Worm (Caenorhabditis elegans) whole organism, late embryonic: Measurements from ENCODE around the gene shk-1.
"Not testable (repeated sequence)": the region's sequence is repeated elsewhere in the genome, so short reads cannot be mapped to it uniquely, and the experiment has no call there.

Source experiments
- C08G9.2 ChIP-seq: sonication (generic microtip); optimal IDR thresholded peaks from 2 replicates; lab custom pipeline; 2016; ENCODE audit warnings: mild to moderate bottlenecking, missing genetic modification characterization, moderate library complexity, missing compliant biosample characterization
- F13H6.1 ChIP-seq: sonication (generic microtip); optimal IDR thresholded peaks from 2 replicates; lab custom pipeline; 2016; ENCODE audit warnings: missing genetic modification characterization, missing compliant biosample characterization
- ahr-1 ChIP-seq: sonication (generic microtip); optimal IDR thresholded peaks from 2 replicates; lab custom pipeline; 2016; ENCODE audit warnings: missing genetic modification characterization, missing compliant biosample characterization
- ceh-14 ChIP-seq: sonication (generic microtip); optimal IDR thresholded peaks from 2 replicates; lab custom pipeline; 2016; ENCODE audit warnings: missing genotype, missing genetic modification characterization, missing compliant biosample characterization
- ceh-19 ChIP-seq: fragments of 200-800 bp; sonication (Bioruptor generic); optimal IDR thresholded peaks from 2 replicates; lab custom pipeline; 2018; ENCODE audit warnings: mild to moderate bottlenecking, missing genetic modification characterization, missing compliant biosample characterization
- ceh-2 ChIP-seq: sonication (generic microtip); optimal IDR thresholded peaks from 2 replicates; lab custom pipeline; 2016; ENCODE audit warnings: missing genotype, missing genetic modification characterization, missing compliant biosample characterization
- ceh-30 ChIP-seq: fragments of 150-350 bp; optimal IDR thresholded peaks from 2 replicates; lab custom pipeline; 2014; ENCODE audit warnings: missing biosample characterization, missing genetic modification characterization
- ceh-31 ChIP-seq: sonication (generic microtip); optimal IDR thresholded peaks from 2 replicates; lab custom pipeline; 2016; ENCODE audit warnings: missing genetic modification characterization, missing compliant biosample characterization
- ceh-45 ChIP-seq: fragments of 200-800 bp; sonication (Bioruptor generic); IDR thresholded peaks from 2 replicates; pipeline ENCODE4 v1.3.6; 2022; ENCODE audit warnings: missing genetic modification reagents, missing genetic modification characterization, missing compliant biosample characterization
- ceh-9 ChIP-seq: sonication (generic microtip); optimal IDR thresholded peaks from 2 replicates; lab custom pipeline; 2016; ENCODE audit warnings: mild to moderate bottlenecking, missing genetic modification characterization, inconsistent platforms, missing compliant biosample characterization
- dve-1 ChIP-seq: sonication (generic microtip); optimal IDR thresholded peaks from 2 replicates; lab custom pipeline; 2017; ENCODE audit warnings: antibody characterized with exemption, mild to moderate bottlenecking, missing genetic modification characterization, missing compliant biosample characterization
- elt-2 ChIP-seq: sonication (generic microtip); optimal IDR thresholded peaks from 2 replicates; lab custom pipeline; 2016; ENCODE audit warnings: missing genetic modification reagents, missing genetic modification characterization, missing compliant biosample characterization
- elt-4 ChIP-seq: sonication (generic microtip); optimal IDR thresholded peaks from 2 replicates; lab custom pipeline; 2016; ENCODE audit warnings: missing genetic modification characterization, missing compliant biosample characterization
- ets-4 ChIP-seq: sonication (generic microtip); optimal IDR thresholded peaks from 2 replicates; lab custom pipeline; 2016; ENCODE audit warnings: missing genetic modification characterization, missing compliant biosample characterization
- eyg-1 ChIP-seq: sonication (generic microtip); optimal IDR thresholded peaks from 2 replicates; lab custom pipeline; 2016; ENCODE audit warnings: missing genotype, missing genetic modification characterization, missing compliant biosample characterization
- fkh-10 ChIP-seq: fragments of 150-350 bp; optimal IDR thresholded peaks from 2 replicates; lab custom pipeline; 2014; ENCODE audit warnings: missing biosample characterization, missing genetic modification reagents, missing genetic modification characterization
- gmeb-2 ChIP-seq: sonication (generic microtip); optimal IDR thresholded peaks from 2 replicates; lab custom pipeline; 2016; ENCODE audit warnings: missing genetic modification characterization, inconsistent platforms, missing compliant biosample characterization
- hlh-8 ChIP-seq: sonication (generic microtip); optimal IDR thresholded peaks from 2 replicates; lab custom pipeline; 2016; ENCODE audit warnings: missing genotype, missing genetic modification characterization, missing compliant biosample characterization
- lin-11 ChIP-seq: fragments of 200-800 bp; sonication (Bioruptor generic); optimal IDR thresholded peaks from 2 replicates; lab custom pipeline; 2018; ENCODE audit warnings: mild to moderate bottlenecking, missing genetic modification characterization, missing compliant biosample characterization
- mec-3 ChIP-seq: sonication (generic microtip); optimal IDR thresholded peaks from 2 replicates; lab custom pipeline; 2016; ENCODE audit warnings: borderline replicate concordance, missing genetic modification characterization, missing compliant biosample characterization
- nhr-232 ChIP-seq: sonication (generic microtip); optimal IDR thresholded peaks from 2 replicates; lab custom pipeline; 2016; ENCODE audit warnings: missing genetic modification characterization, missing compliant biosample characterization
- pha-2 ChIP-seq: sonication (generic microtip); optimal IDR thresholded peaks from 2 replicates; lab custom pipeline; 2017; ENCODE audit warnings: mild to moderate bottlenecking, missing genetic modification characterization, missing compliant biosample characterization
- pqm-1 ChIP-seq: sonication (generic microtip); optimal IDR thresholded peaks from 2 replicates; lab custom pipeline; 2016; ENCODE audit warnings: missing genetic modification characterization, missing compliant biosample characterization
- pros-1 ChIP-seq: fragments of 150-350 bp; optimal IDR thresholded peaks from 2 replicates; lab custom pipeline; 2014; ENCODE audit warnings: missing biosample characterization, missing genetic modification reagents, missing genetic modification characterization
- rnt-1 ChIP-seq: sonication (generic microtip); optimal IDR thresholded peaks from 2 replicates; lab custom pipeline; 2016; ENCODE audit warnings: missing genetic modification characterization, missing compliant biosample characterization
- sox-2 ChIP-seq: fragments of 200-800 bp; sonication (Bioruptor generic); IDR thresholded peaks from 2 replicates; pipeline ENCODE4 v1.3.6; 2022; ENCODE audit warnings: missing genetic modification reagents, missing genetic modification characterization, missing compliant biosample characterization
- tbx-2 ChIP-seq: sonication (generic microtip); optimal IDR thresholded peaks from 2 replicates; lab custom pipeline; 2016; ENCODE audit warnings: missing genetic modification characterization, missing compliant biosample characterization
- unc-3 ChIP-seq, 2 experiments: fragments of 200-800 bp in 1 of 2; sonication (Bioruptor generic) in 1 of 2; sonication (generic microtip) in 1 of 2; conservative IDR thresholded peaks in 1 of 2; optimal IDR thresholded peaks in 1 of 2; 2 replicates each; pipeline versions ENCODE4 v1.3.6 to Lab custom; 2016 to 2022; ENCODE audit warnings: missing compliant biosample characterization in 2 of 2, missing genetic modification characterization in 2 of 2, missing genetic modification reagents in 1 of 2
- unc-55 ChIP-seq: sonication (generic microtip); optimal IDR thresholded peaks from 2 replicates; lab custom pipeline; 2017; ENCODE audit warnings: missing biosample characterization, missing genetic modification reagents, missing genetic modification characterization

shk-1 gene

ce11 chrII:9725056-9725455 is 33.0 kb upstream of the shk-1 start:
- TF ChIP-seq rnt-1 (tag; lab: Kevin White, UChicago) (no peak), ceh-31 (tag; lab: Kevin White, UChicago) (no peak), pqm-1 (tag; lab: Kevin White, UChicago) (no peak), elt-2 (no peak), ets-4 (tag; lab: Kevin White, UChicago) (no peak), pros-1 (tag; lab: Kevin White, UChicago) (no peak), mec-3 (tag; lab: Kevin White, UChicago) (no peak), fkh-10 (GFP tag; lab: Kevin White, UChicago) (no peak), elt-4 (tag; lab: Kevin White, UChicago) (no peak), sox-2 (GFP tag; lab: Robert Waterston, UW) (no peak), pha-2 (tag; lab: Kevin White, UChicago) (no peak)
- TF ChIP-seq, all 69 proteins: peak for 0

ce11 chrII:9727192-9727699 is 30.8 kb upstream of the shk-1 start:
- TF ChIP-seq ceh-14 (tag; lab: Kevin White, UChicago) (no peak), hlh-8 (tag; lab: Kevin White, UChicago) (no peak), nhr-232 (tag; lab: Kevin White, UChicago) (no peak), ahr-1 (tag; lab: Kevin White, UChicago) (no peak), ceh-19 (GFP tag; lab: Kevin White, UChicago) (no peak), eyg-1 (tag; lab: Kevin White, UChicago) (no peak), unc-3 (GFP tag; conservative IDR thresholded peaks at IDR 0.05; lab: Robert Waterston, UW) (no peak), unc-3 (tag; optimal IDR thresholded peaks at IDR 0.05; lab: Kevin White, UChicago) (no peak), F13H6.1 (no peak), rnt-1 (tag; lab: Kevin White, UChicago) (no peak), ets-4 (tag; lab: Kevin White, UChicago) (no peak)

ce11 chrII:9728506-9728905 is 29.5 kb upstream of the shk-1 start:
- TF ChIP-seq lin-11 (no peak), ceh-30 (tag; lab: Kevin White, UChicago) (no peak)
- TF ChIP-seq, all 69 proteins: peak for 0

- TF ChIP-seq ceh-14 (tag; lab: Kevin White, UChicago): no peak
- TF ChIP-seq ceh-31 (tag; lab: Kevin White, UChicago): no peak
- TF ChIP-seq, all 69 proteins: peak for 0
Observed at ce11 chrII:9729196-9729595, 28.8 kb upstream of the shk-1 start.

- TF ChIP-seq ceh-9 (no peak), ceh-45 (GFP tag; lab: Robert Waterston, UW) (no peak), hlh-8 (tag; lab: Kevin White, UChicago) (no peak)
Observed at ce11 chrII:9729866-9730265, 28.2 kb upstream of the shk-1 start.

ce11 chrII:9731810-9732209 is 26.2 kb upstream of the shk-1 start, which contains the start of gene mab-3:
Gene mab-3 (plus strand): TSS chrII:9732137.
- not testable (repeated sequence) for TF ChIP-seq C08G9.2, pha-2, elt-4 (tag; lab: Kevin White, UChicago)

- no peak for TF ChIP-seq ceh-2 (tag; lab: Kevin White, UChicago)
- TF ChIP-seq dve-1 (tag; lab: Kevin White, UChicago): no peak
- no peak for TF ChIP-seq mec-3 (tag; lab: Kevin White, UChicago)
- TF ChIP-seq tbx-2 (tag; lab: Kevin White, UChicago): no peak
- no peak for TF ChIP-seq nhr-232 (tag; lab: Kevin White, UChicago)
- no peak for TF ChIP-seq gmeb-2
- no peak for TF ChIP-seq unc-55
Observed at ce11 chrII:9735785-9736184, 22.2 kb upstream of the shk-1 start.
